Fruit fly (Drosophila melanogaster): ENCODE measurements around the gene Polr2D.

The Polr2D gene

DNA sequence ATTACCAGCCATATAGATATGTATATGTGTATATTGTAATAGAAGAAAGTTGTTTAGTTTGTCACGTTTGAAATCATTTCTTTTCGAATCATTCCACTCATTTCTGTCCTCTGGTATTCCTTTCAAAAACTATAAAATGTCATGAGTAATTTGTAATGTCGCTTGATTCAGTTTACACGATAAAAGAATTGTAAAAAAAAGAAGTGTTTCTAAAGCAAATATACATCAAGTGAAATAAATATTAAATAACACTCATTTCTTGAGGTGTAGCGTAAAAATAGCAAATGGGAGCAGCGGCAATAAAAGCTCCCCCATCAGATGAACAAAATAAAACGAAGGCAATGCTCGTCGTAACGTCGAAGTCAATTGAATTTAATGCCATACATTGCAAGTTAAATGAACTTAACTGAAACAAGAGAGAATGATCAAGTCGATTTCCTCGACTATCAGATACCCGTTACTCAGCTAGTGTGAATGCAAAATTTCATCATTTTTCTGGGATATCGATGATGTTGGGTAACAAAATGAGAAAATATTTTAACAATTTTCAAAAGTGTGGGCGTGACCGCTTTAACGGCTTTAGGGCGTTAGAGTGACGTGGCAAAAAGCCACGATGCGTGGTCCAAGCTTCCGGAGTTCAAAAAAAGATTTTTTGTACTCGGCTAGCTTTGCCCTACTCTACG is 40.1 kb upstream of the Polr2D start:
- no peak for TF ChIP-seq pdm3 (GFP tag; optimal IDR thresholded peaks at IDR 0.05)
- TF ChIP-seq topi (GFP tag; optimal IDR thresholded peaks at IDR 0.05): peak; percentile 3
- peak; percentile 48 for TF ChIP-seq Sox14 (GFP tag; optimal IDR thresholded peaks at IDR 0.05)
- TF ChIP-seq CG3032 (tag; optimal IDR thresholded peaks at IDR 0.05): peak; percentile 28
- peak; percentile 11 for TF ChIP-seq Met (GFP tag; optimal IDR thresholded peaks at IDR 0.05)
- TF ChIP-seq ss (GFP tag; optimal IDR thresholded peaks at IDR 0.05): peak in 1 of 2 experiments; percentile 28
- TF ChIP-seq CG7368 (GFP tag; optimal IDR thresholded peaks at IDR 0.05): no peak
- peak; percentile 40 for TF ChIP-seq CG10669 (GFP tag; optimal IDR thresholded peaks at IDR 0.05)
- no peak for TF ChIP-seq CG31627 (GFP tag; optimal IDR thresholded peaks at IDR 0.05)
- no peak for TF ChIP-seq CG6792 (GFP tag; optimal IDR thresholded peaks at IDR 0.05)
- TF ChIP-seq Sox15 (GFP tag; optimal IDR thresholded peaks at IDR 0.05): no peak
- peak; percentile 18 for TF ChIP-seq lz (GFP tag; optimal IDR thresholded peaks at IDR 0.05)
- no peak for TF ChIP-seq CG6163 (GFP tag; IDR thresholded peaks at IDR 0.05)
- peak; percentile 64 for TF ChIP-seq Hr4 (GFP tag; optimal IDR thresholded peaks at IDR 0.05)
- TF ChIP-seq CG9139 (GFP tag; optimal IDR thresholded peaks at IDR 0.05): no peak
- no peak for TF ChIP-seq CG11762 (GFP tag; optimal IDR thresholded peaks at IDR 0.05; ENCODE audit: insufficient read depth)
- TF ChIP-seq CG10631 (GFP tag; optimal IDR thresholded peaks at IDR 0.05): peak; percentile 9
- peak; percentile 54 for TF ChIP-seq Ets96B (tag; optimal IDR thresholded peaks at IDR 0.05)
- peak; percentile 51 for TF ChIP-seq OdsH (GFP tag; optimal IDR thresholded peaks at IDR 0.05)
- peak; percentile 43 for TF ChIP-seq net (GFP tag; optimal IDR thresholded peaks at IDR 0.05)
- peak; percentile 24 for TF ChIP-seq CG34406 (GFP tag; optimal IDR thresholded peaks at IDR 0.05)
- peak; percentile 22 to 24 for TF ChIP-seq salr (GFP tag; optimal IDR thresholded peaks at IDR 0.05)
- TF ChIP-seq CG11294 (GFP tag; IDR thresholded peaks at IDR 0.05): no peak
- peak; percentile 27 for TF ChIP-seq esn (GFP tag; optimal IDR thresholded peaks at IDR 0.05)
- TF ChIP-seq CG32006 (GFP tag; optimal IDR thresholded peaks at IDR 0.05): peak; percentile 65
- peak; percentile 38 for TF ChIP-seq CG3919 (GFP tag; optimal IDR thresholded peaks at IDR 0.05)
- TF ChIP-seq Lpt (GFP tag; optimal IDR thresholded peaks at IDR 0.05): peak; percentile 35
- TF ChIP-seq CG6808 (GFP tag; optimal IDR thresholded peaks at IDR 0.05): peak; percentile 52
- TF ChIP-seq dsx (GFP tag; optimal IDR thresholded peaks at IDR 0.05; ENCODE audit: poor library complexity, severe bottlenecking): peak; percentile 11
- TF ChIP-seq eg (GFP tag; IDR thresholded peaks at IDR 0.05): 0 out of 3 replicates have a peak, but pooled peaks have one; percentile 18
- TF ChIP-seq Smox (GFP tag; optimal IDR thresholded peaks at IDR 0.05): peak; percentile 21
- no peak for TF ChIP-seq CG16779 (tag; optimal IDR thresholded peaks at IDR 0.05)
- peak; percentile 37 for TF ChIP-seq acj6 (GFP tag; optimal IDR thresholded peaks at IDR 0.05)
- TF ChIP-seq CG1621 (tag; optimal IDR thresholded peaks at IDR 0.05): no peak
- TF ChIP-seq CG8119 (GFP tag; IDR thresholded peaks at IDR 0.05): peak; percentile 45; the same call in 2 of the 3 replicates
- TF ChIP-seq spab (GFP tag; optimal IDR thresholded peaks at IDR 0.05): no peak
- no peak for TF ChIP-seq cyc (GFP tag; optimal IDR thresholded peaks at IDR 0.05)
- no peak for TF ChIP-seq fd85E (GFP tag; optimal IDR thresholded peaks at IDR 0.05)
- peak; percentile 44 for TF ChIP-seq CG15336 (GFP tag; IDR thresholded peaks at IDR 0.05)
- TF ChIP-seq Eip75B (GFP tag; optimal IDR thresholded peaks at IDR 0.05): peak; percentile 55
- peak; percentile 89 for TF ChIP-seq Eip78C (GFP tag)
- TF ChIP-seq svp (GFP tag): peak; percentile 53

DNA sequence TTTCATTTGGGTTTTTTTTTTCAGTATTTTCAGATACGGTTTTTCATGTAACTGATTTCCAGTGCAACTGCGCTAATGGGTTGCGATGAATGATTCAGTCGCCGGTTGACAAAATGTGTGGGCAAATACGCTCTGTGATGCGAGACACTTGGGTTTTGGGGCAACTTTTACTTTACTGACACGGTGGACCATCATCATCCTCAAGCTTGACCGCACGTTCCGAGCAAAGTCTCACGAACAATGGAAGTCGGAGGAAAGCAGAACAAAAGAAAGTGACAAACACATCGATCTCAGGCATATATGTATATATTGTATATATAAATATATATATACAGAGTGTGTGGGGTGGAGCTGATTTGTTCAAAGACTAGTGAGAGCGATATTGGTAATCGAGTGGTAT is 39.2 kb upstream of the Polr2D start:
- no peak for TF ChIP-seq fd59A (GFP tag; optimal IDR thresholded peaks at IDR 0.05)
- TF ChIP-seq Gug (GFP tag; IDR thresholded peaks at IDR 0.05): no peak
- no peak for TF ChIP-seq CG6792 (GFP tag; optimal IDR thresholded peaks at IDR 0.05)
- no peak for TF ChIP-seq Hr4 (GFP tag; optimal IDR thresholded peaks at IDR 0.05)
- TF ChIP-seq Sox14 (GFP tag; optimal IDR thresholded peaks at IDR 0.05): no peak
- no peak for TF ChIP-seq CG8319 (GFP tag; optimal IDR thresholded peaks at IDR 0.05)
- peak; percentile 63 for TF ChIP-seq Eip78C (GFP tag)
- no peak for TF ChIP-seq CG4318 (GFP tag; optimal IDR thresholded peaks at IDR 0.05)
- no peak for TF ChIP-seq CG1621 (tag; optimal IDR thresholded peaks at IDR 0.05)
- TF ChIP-seq CG9139 (GFP tag; optimal IDR thresholded peaks at IDR 0.05): peak; percentile 58
- no peak for TF ChIP-seq CG10669 (GFP tag; optimal IDR thresholded peaks at IDR 0.05)
- no peak for TF ChIP-seq vri (GFP tag; optimal IDR thresholded peaks at IDR 0.05)
- no peak for TF ChIP-seq topi (GFP tag; optimal IDR thresholded peaks at IDR 0.05)
- no peak for TF ChIP-seq dac (GFP tag; optimal IDR thresholded peaks at IDR 0.05)
- TF ChIP-seq Lpt (GFP tag; optimal IDR thresholded peaks at IDR 0.05): no peak
- TF ChIP-seq CG32006 (GFP tag; optimal IDR thresholded peaks at IDR 0.05): no peak
- TF ChIP-seq CG8632 (GFP tag; optimal IDR thresholded peaks at IDR 0.05): no peak
- TF ChIP-seq acj6 (GFP tag; optimal IDR thresholded peaks at IDR 0.05): no peak
- TF ChIP-seq achi (GFP tag; optimal IDR thresholded peaks at IDR 0.05): no peak
- TF ChIP-seq Hr38 (GFP tag; optimal IDR thresholded peaks at IDR 0.05): no peak
- TF ChIP-seq CG3032 (tag; optimal IDR thresholded peaks at IDR 0.05): no peak
